Worm (Caenorhabditis elegans): ENCODE measurements around the gene H28G03.2.

ce11 chrX:5171085-5171484, 34.5 kb upstream of the H28G03.2 start, which contains the start of gene T03G11.10:
- TF ChIP-seq unc-120 (tag; optimal IDR thresholded peaks at IDR 0.05; ENCODE audit: poor library complexity, severe bottlenecking), result no peak
- TF ChIP-seq ceh-39 (tag; optimal IDR thresholded peaks at IDR 0.05), result no peak
- no peak for TF ChIP-seq blmp-1 (tag; optimal IDR thresholded peaks at IDR 0.05)
- no peak for TF ChIP-seq nhr-76 (tag; optimal IDR thresholded peaks at IDR 0.05)
- TF ChIP-seq ceh-43 (GFP tag; optimal IDR thresholded peaks at IDR 0.05), result no peak
- no peak for TF ChIP-seq unc-39 (tag; optimal IDR thresholded peaks at IDR 0.05)
- TF ChIP-seq hlh-1 (tag; optimal IDR thresholded peaks at IDR 0.05), result no peak
- no peak for TF ChIP-seq snpc-4 (tag; optimal IDR thresholded peaks at IDR 0.05)
- TF ChIP-seq ztf-11 (tag; optimal IDR thresholded peaks at IDR 0.05), result no peak
